Worm (Caenorhabditis elegans) whole organism, L1 larva: ENCODE data around the gene arrd-19.

ENCODE experiments used
- C04F5.9 ChIP-seq: sonication (generic microtip); optimal IDR thresholded peaks from 2 replicates; lab custom pipeline; 2016; ENCODE audit warnings: missing genetic modification characterization, missing compliant biosample characterization
- C16A3.4 ChIP-seq: fragments of 150-350 bp; optimal IDR thresholded peaks from 2 replicates; lab custom pipeline; 2014; ENCODE audit warnings: missing biosample characterization, missing genetic modification characterization
- F16B12.6 ChIP-seq: fragments of 150-350 bp; optimal IDR thresholded peaks from 2 replicates; lab custom pipeline; 2014; ENCODE audit warnings: missing biosample characterization, missing genetic modification characterization
- Y116A8C.19 ChIP-seq: sonication (generic microtip); optimal IDR thresholded peaks from 2 replicates; lab custom pipeline; 2016; ENCODE audit warnings: missing compliant biosample characterization, missing genetic modification characterization, borderline replicate concordance
- alr-1 ChIP-seq: fragments of 200-800 bp; sonication (Bioruptor generic); optimal IDR thresholded peaks from 2 replicates; lab custom pipeline; 2018; ENCODE audit warnings: borderline replicate concordance, mild to moderate bottlenecking, missing genetic modification characterization, missing compliant biosample characterization
- ceh-63 ChIP-seq: fragments of 200-800 bp; sonication (Bioruptor generic); optimal IDR thresholded peaks from 2 replicates; lab custom pipeline; 2018; ENCODE audit warnings: mild to moderate bottlenecking, missing genetic modification characterization, missing compliant biosample characterization
- dpl-1 ChIP-seq, 3 experiments: fragments of 150-350 bp in 2 of 3; sonication (generic microtip) in 1 of 3; optimal IDR thresholded peaks; 2 replicates each; lab custom pipeline; 2014 to 2017; ENCODE audit warnings: missing biosample characterization in 3 of 3, missing genetic modification characterization in 3 of 3, missing genetic modification reagents in 3 of 3
- dsc-1 ChIP-seq: sonication (generic microtip); optimal IDR thresholded peaks from 2 replicates; lab custom pipeline; 2016; ENCODE audit warnings: mild to moderate bottlenecking, missing genetic modification characterization, missing compliant biosample characterization
- efl-1 ChIP-seq, 4 experiments: fragments of 150-350 bp; optimal IDR thresholded peaks in 3 of 4; peaks in 1 of 4; 1 replicate in 1 of 4; 2 replicates in 3 of 4; lab custom pipeline; 2014; ENCODE audit warnings: missing biosample characterization in 2 of 4, missing genetic modification characterization in 2 of 4, missing genetic modification reagents in 2 of 4
- egl-27 ChIP-seq, 2 experiments: fragments of 150-350 bp in 1 of 2; sonication (generic microtip); optimal IDR thresholded peaks; 3 replicates each; lab custom pipeline; 2017 to 2018; ENCODE audit warnings: missing biosample characterization in 2 of 2, missing genetic modification characterization in 2 of 2, missing genetic modification reagents in 2 of 2
- elt-3 ChIP-seq, 6 experiments: fragments of 150-350 bp in 1 of 6; sonication (generic microtip); optimal IDR thresholded peaks; 2 replicates each; lab custom pipeline; 2017 to 2018; ENCODE audit warnings: missing biosample characterization in 6 of 6, missing genetic modification characterization in 6 of 6, inconsistent platforms in 1 of 6
- ets-5 ChIP-seq: fragments of 200-800 bp; sonication (Bioruptor generic); IDR thresholded peaks from 2 replicates; pipeline ENCODE4 v1.3.6; 2022; ENCODE audit warnings: missing genetic modification characterization, missing compliant biosample characterization
- fkh-4 ChIP-seq: sonication (generic microtip); optimal IDR thresholded peaks from 2 replicates; lab custom pipeline; 2016; ENCODE audit warnings: missing compliant biosample characterization, missing genetic modification characterization, borderline replicate concordance
- hlh-17 ChIP-seq: fragments of 200-800 bp; sonication (Bioruptor generic); optimal IDR thresholded peaks from 2 replicates; lab custom pipeline; 2018; ENCODE audit warnings: missing genetic modification characterization, mild to moderate bottlenecking, missing compliant biosample characterization, moderate library complexity, borderline replicate concordance
- isw-1 ChIP-seq: fragments of 200-800 bp; sonication (Bioruptor generic); IDR thresholded peaks from 2 replicates; pipeline ENCODE4 v1.3.6; 2022; ENCODE audit warnings: missing genetic modification characterization, missing compliant biosample characterization
- lin-14 ChIP-seq: fragments of 200-800 bp; sonication (Bioruptor generic); optimal IDR thresholded peaks from 2 replicates; lab custom pipeline; 2018; ENCODE audit warnings: mild to moderate bottlenecking, missing genetic modification characterization, moderate library complexity, missing compliant biosample characterization
- lin-15B ChIP-seq: fragments of 150-350 bp; sonication (generic microtip); optimal IDR thresholded peaks from 3 replicates; lab custom pipeline; 2014; ENCODE audit warnings: missing biosample characterization, missing genetic modification characterization
- lin-35 ChIP-seq, 2 experiments: fragments of 150-350 bp; optimal IDR thresholded peaks; 2 replicates each; lab custom pipeline; 2014; ENCODE audit warnings: missing biosample characterization in 2 of 2, missing genetic modification characterization in 2 of 2, missing genetic modification reagents in 2 of 2
- lir-3 ChIP-seq: sonication (generic microtip); optimal IDR thresholded peaks from 2 replicates; lab custom pipeline; 2016; ENCODE audit warnings: mild to moderate bottlenecking, missing genetic modification characterization, moderate library complexity, missing compliant biosample characterization; ENCODE audit not compliant: poor library complexity
- lsy-2 ChIP-seq, 2 experiments: fragments of 150-350 bp; optimal IDR thresholded peaks; 2 replicates each; lab custom pipeline; 2014; ENCODE audit warnings: missing biosample characterization in 2 of 2, missing genetic modification characterization in 2 of 2
- mep-1 ChIP-seq: fragments of 150-350 bp; optimal IDR thresholded peaks from 2 replicates; lab custom pipeline; 2014; ENCODE audit warnings: missing biosample characterization, missing genetic modification characterization
- nhr-19 ChIP-seq: fragments of 200-800 bp; sonication (Bioruptor generic); conservative IDR thresholded peaks from 2 replicates; pipeline ENCODE4 v1.3.6; 2022; ENCODE audit warnings: missing genetic modification characterization, missing compliant biosample characterization
- nhr-20 ChIP-seq: sonication (generic microtip); optimal IDR thresholded peaks from 2 replicates; lab custom pipeline; 2016; ENCODE audit warnings: mild to moderate bottlenecking, missing genetic modification characterization, missing compliant biosample characterization
- nhr-47 ChIP-seq: sonication (generic microtip); optimal IDR thresholded peaks from 2 replicates; lab custom pipeline; 2016; ENCODE audit warnings: mild to moderate bottlenecking, missing genetic modification characterization, moderate library complexity, missing compliant biosample characterization
- nhr-71 ChIP-seq: sonication (generic microtip); optimal IDR thresholded peaks from 2 replicates; lab custom pipeline; 2016; ENCODE audit warnings: mild to moderate bottlenecking, missing genetic modification characterization, moderate library complexity, missing compliant biosample characterization
- nhr-76 ChIP-seq: sonication (generic microtip); optimal IDR thresholded peaks from 2 replicates; lab custom pipeline; 2017; ENCODE audit warnings: missing biosample characterization, missing genetic modification characterization
- nhr-77 ChIP-seq: fragments of 150-350 bp; optimal IDR thresholded peaks from 2 replicates; lab custom pipeline; 2014; ENCODE audit warnings: missing biosample characterization, missing genetic modification characterization
- nhr-85 ChIP-seq: sonication (generic microtip); peaks from one replicate; lab custom pipeline; 2016; ENCODE audit warnings: missing genetic modification characterization, inconsistent platforms, missing compliant biosample characterization
- nhr-90 ChIP-seq: sonication (generic microtip); optimal IDR thresholded peaks from 2 replicates; lab custom pipeline; 2016; ENCODE audit warnings: mild to moderate bottlenecking, missing genetic modification characterization, missing compliant biosample characterization; ENCODE audit not compliant: poor library complexity
- pqm-1 ChIP-seq: sonication (generic microtip); optimal IDR thresholded peaks from 3 replicates; lab custom pipeline; 2017; ENCODE audit warnings: missing biosample characterization, missing genetic modification characterization
- rnt-1 ChIP-seq: sonication (generic microtip); optimal IDR thresholded peaks from 2 replicates; lab custom pipeline; 2016; ENCODE audit warnings: mild to moderate bottlenecking, missing genetic modification characterization, moderate library complexity, missing compliant biosample characterization
- snu-23 ChIP-seq: sonication (generic microtip); optimal IDR thresholded peaks from 2 replicates; lab custom pipeline; 2016; ENCODE audit warnings: missing genetic modification characterization, missing compliant biosample characterization
- swsn-7 ChIP-seq: sonication (generic microtip); optimal IDR thresholded peaks from 2 replicates; lab custom pipeline; 2016; ENCODE audit warnings: missing genetic modification characterization, missing compliant biosample characterization
- unc-30 ChIP-seq: sonication (generic microtip); optimal IDR thresholded peaks from 2 replicates; lab custom pipeline; 2017; ENCODE audit warnings: missing biosample characterization, missing genetic modification characterization
- unc-62 ChIP-seq: fragments of 150-350 bp; optimal IDR thresholded peaks from 2 replicates; lab custom pipeline; 2014; ENCODE audit warnings: missing biosample characterization, missing genetic modification reagents, missing genetic modification characterization
- unc-86 ChIP-seq: sonication (generic microtip); optimal IDR thresholded peaks from 2 replicates; lab custom pipeline; 2016; ENCODE audit warnings: missing genetic modification characterization, missing compliant biosample characterization
- ztf-11 ChIP-seq, 2 experiments: sonication (generic microtip); optimal IDR thresholded peaks; 2 replicates each; lab custom pipeline; 2016 to 2017; ENCODE audit warnings: missing genetic modification characterization in 2 of 2, missing biosample characterization in 1 of 2, missing compliant biosample characterization in 1 of 2

Gene arrd-19

ce11 chrV:3346434-3347019 lies 31.2 kb upstream of the arrd-19 start, which contains the start of gene fbxa-65:
Gene fbxa-65, minus strand, starts transcription at chrV:3346484.
- TF ChIP-seq nhr-71 (tag; lab: Kevin White, UChicago) = peak; percentile 19
- TF ChIP-seq lin-35 (GFP tag; optimal IDR thresholded peaks at IDR 0.05; lab: Kevin White, UChicago) = peak in 1 of 2 experiments; percentile 20
- peak; percentile 23 for TF ChIP-seq mep-1
- TF ChIP-seq lir-3 (tag; lab: Kevin White, UChicago) = no peak
- no peak for TF ChIP-seq ztf-11 (tag; optimal IDR thresholded peaks at IDR 0.05; lab: Kevin White, UChicago)
- TF ChIP-seq C04F5.9 (tag; lab: Kevin White, UChicago) = no peak
- no peak for TF ChIP-seq nhr-76 (tag; lab: Kevin White, UChicago)
- no peak for TF ChIP-seq unc-86 (tag; lab: Kevin White, UChicago)
- TF ChIP-seq F16B12.6 (tag; lab: Kevin White, UChicago) = peak; percentile 79
- TF ChIP-seq swsn-7 (tag; lab: Kevin White, UChicago) = peak; percentile 3
- TF ChIP-seq egl-27 (tag; optimal IDR thresholded peaks at IDR 0.05; lab: Kevin White, UChicago) = no peak
- peak in 1 of 2 experiments; percentile 2 for TF ChIP-seq lsy-2 (tag; optimal IDR thresholded peaks at IDR 0.05; lab: Kevin White, UChicago)
- TF ChIP-seq elt-3 (tag; optimal IDR thresholded peaks at IDR 0.05; lab: Kevin White, UChicago) = no peak
- no peak for TF ChIP-seq Y116A8C.19 (tag; lab: Kevin White, UChicago)
- TF ChIP-seq fkh-4 (tag; lab: Kevin White, UChicago) = no peak
- TF ChIP-seq nhr-90 = no peak
- TF ChIP-seq nhr-19 (GFP tag; lab: Robert Waterston, UW) = no peak
- TF ChIP-seq nhr-77 = no peak
- TF ChIP-seq dsc-1 (tag; lab: Kevin White, UChicago) = no peak
- TF ChIP-seq ceh-63 (GFP tag; lab: Kevin White, UChicago) = no peak
- TF ChIP-seq ets-5 (GFP tag; lab: Robert Waterston, UW) = no peak
- no peak for TF ChIP-seq hlh-17 (GFP tag; lab: Kevin White, UChicago)
- TF ChIP-seq lin-15B (tag; lab: Kevin White, UChicago) = no peak
- no peak for TF ChIP-seq alr-1
- peak; percentile 35 for TF ChIP-seq nhr-20
- no peak for TF ChIP-seq unc-62 (GFP tag; lab: Kevin White, UChicago)
- peak; percentile 9 to 39 for TF ChIP-seq efl-1 (optimal IDR thresholded peaks at IDR 0.05; lab: Kevin White, UChicago)
- peak; percentile 36 to 85 for TF ChIP-seq efl-1 (GFP tag; optimal IDR thresholded peaks at IDR 0.05 in 1 of 2; lab: Kevin White, UChicago)
- no peak for TF ChIP-seq rnt-1 (tag; lab: Kevin White, UChicago)
- peak; percentile 14 for TF ChIP-seq nhr-47 (tag; lab: Kevin White, UChicago)
- no peak for TF ChIP-seq unc-30 (tag; lab: Kevin White, UChicago)
- TF ChIP-seq nhr-85 = peak; percentile 60
- TF ChIP-seq isw-1 (GFP tag; lab: Robert Waterston, UW) = no peak
- peak; percentile 19 for TF ChIP-seq snu-23 (GFP tag; lab: Kevin White, UChicago)
- TF ChIP-seq pqm-1 (tag; lab: Kevin White, UChicago) = no peak
- no peak for TF ChIP-seq C16A3.4 (tag; lab: Kevin White, UChicago)
- peak in 2 of 3 experiments; percentile 28 to 47 for TF ChIP-seq dpl-1 (GFP tag; optimal IDR thresholded peaks at IDR 0.05; lab: Kevin White, UChicago)
- TF ChIP-seq lin-14 = peak; percentile 34
- TF ChIP-seq, all 84 proteins: peak for 13

- TF ChIP-seq nhr-20 (peak; percentile 50), nhr-71 (tag; lab: Kevin White, UChicago) (peak; percentile 81), efl-1 (optimal IDR thresholded peaks at IDR 0.05; lab: Kevin White, UChicago) (no peak), efl-1 (GFP tag; optimal IDR thresholded peaks at IDR 0.05 in 1 of 2; lab: Kevin White, UChicago) (peak in 1 of 2 experiments; percentile 39), lsy-2 (tag; optimal IDR thresholded peaks at IDR 0.05; lab: Kevin White, UChicago) (no peak), dsc-1 (tag; lab: Kevin White, UChicago) (no peak), lin-14 (peak; percentile 83), nhr-19 (GFP tag; lab: Robert Waterston, UW) (peak; percentile 57), rnt-1 (tag; lab: Kevin White, UChicago) (peak; percentile 52)
Observed at ce11 chrV:3344001-3344400, 28.7 kb upstream of the arrd-19 start.
